Fruit fly (Drosophila melanogaster): Measurements from ENCODE around the gene CG7953.

- TF ChIP-seq usp (GFP tag; optimal IDR thresholded peaks at IDR 0.05): no peak
- TF ChIP-seq psq (optimal IDR thresholded peaks at IDR 0.05): no peak
- no peak for TF ChIP-seq pan (optimal IDR thresholded peaks at IDR 0.05)
- TF ChIP-seq EcR (GFP tag; optimal IDR thresholded peaks at IDR 0.05): no peak
Measured at dm6 chr2L:13881939-13882338, 34.2 kb downstream of the CG7953 start.
